Fruit fly (Drosophila melanogaster): Measurements from ENCODE around the gene CG17300.

dm6 chr3L:13062746-13063145, 24.3 kb downstream of the CG17300 start, which contains the start of gene CG34429:
- TF ChIP-seq usp (GFP tag; optimal IDR thresholded peaks at IDR 0.05) (no peak), CG8478 (optimal IDR thresholded peaks at IDR 0.05) (no peak), pan (optimal IDR thresholded peaks at IDR 0.05) (no peak), EcR (GFP tag; optimal IDR thresholded peaks at IDR 0.05) (no peak), psq (optimal IDR thresholded peaks at IDR 0.05) (no peak)
